Fruit fly (Drosophila melanogaster) whole organism, prepupa: ENCODE results near the gene BTBD9.

ENCODE experiments used
- Blimp-1 ChIP-seq: fragments of 200-800 bp; sonication (Bioruptor generic); optimal IDR thresholded peaks from 3 replicates; lab custom pipeline; 2017; ENCODE audit warnings: missing biosample characterization, missing genetic modification characterization, mild to moderate bottlenecking, moderate library complexity, missing genetic modification reagents
- CG3919 ChIP-seq: fragments of 200-800 bp; sonication (Bioruptor generic); optimal IDR thresholded peaks from 3 replicates; lab custom pipeline; 2016; ENCODE audit warnings: missing biosample characterization, missing genetic modification characterization
- CG6808 ChIP-seq: fragments of 200-800 bp; sonication (Bioruptor generic); optimal IDR thresholded peaks from 3 replicates; lab custom pipeline; 2017; ENCODE audit warnings: missing biosample characterization, missing genetic modification characterization, mild to moderate bottlenecking, moderate library complexity, missing genetic modification reagents
- CG8319 ChIP-seq: fragments of 200-800 bp; sonication (Bioruptor generic); optimal IDR thresholded peaks from 3 replicates; lab custom pipeline; 2016; ENCODE audit warnings: missing biosample characterization, missing genetic modification characterization
- Ets21C ChIP-seq: fragments of 200-800 bp; sonication (Bioruptor generic); optimal IDR thresholded peaks from 3 replicates; lab custom pipeline; 2016; ENCODE audit warnings: missing biosample characterization, missing genetic modification characterization
- OdsH ChIP-seq: fragments of 200-800 bp; sonication (Bioruptor generic); optimal IDR thresholded peaks from 3 replicates; lab custom pipeline; 2016; ENCODE audit warnings: missing biosample characterization, missing genetic modification characterization

DNA sequence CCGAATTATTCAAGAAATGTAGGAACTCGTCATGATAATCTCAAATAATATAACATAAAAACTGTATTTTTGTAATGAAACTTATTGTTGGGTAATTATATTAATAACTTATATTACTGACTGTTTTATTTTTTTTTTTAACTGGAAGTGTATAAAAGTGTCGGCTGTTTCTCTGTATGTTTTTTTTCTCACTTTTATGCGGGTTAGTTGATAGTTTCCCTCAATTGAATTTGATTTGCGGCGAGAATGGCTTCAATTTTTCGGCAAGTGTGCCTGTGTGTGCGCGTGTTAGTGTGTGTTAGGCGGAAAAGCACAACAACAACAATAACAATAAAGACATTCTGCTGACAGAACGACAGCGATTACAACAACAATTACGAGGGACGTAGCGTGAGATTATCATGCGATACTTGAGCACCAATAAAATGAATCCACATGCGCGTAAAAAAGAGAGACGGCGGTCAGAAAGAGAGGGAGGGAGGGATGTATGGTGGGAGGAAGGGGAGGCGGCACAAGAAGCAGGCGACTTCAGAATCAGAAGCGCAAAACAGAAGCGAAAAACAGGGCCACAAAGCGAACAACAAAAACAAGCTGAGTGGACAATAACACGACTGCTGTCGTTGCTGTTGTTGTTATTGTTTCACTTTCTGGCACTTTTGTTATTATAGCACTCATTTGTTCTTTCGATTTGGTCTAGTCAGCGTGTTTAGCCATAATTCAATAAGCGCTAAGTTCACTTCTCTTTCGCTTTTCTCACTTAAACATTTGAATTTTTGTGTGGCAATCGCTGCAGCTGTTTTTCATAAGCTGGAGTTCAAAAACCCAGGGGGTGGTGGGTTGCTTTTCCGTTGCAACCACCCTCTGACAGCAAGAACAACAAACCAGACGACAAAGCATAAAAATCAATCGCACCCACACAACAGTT lies 5.1 kb upstream of the BTBD9 start:
- TF ChIP-seq Ets21C (GFP tag; lab: Kevin White, UChicago) (no peak), CG6808 (GFP tag; lab: Kevin White, UChicago) (no peak), CG8319 (GFP tag; lab: Kevin White, UChicago) (no peak), CG3919 (no peak), Blimp-1 (GFP tag; lab: Kevin White, UChicago) (no peak), OdsH (no peak)
